Worm (Caenorhabditis elegans) whole organism, L3 larva: Measurements from ENCODE around the gene T07F8.4.

ENCODE experiments used
- R02D3.7 ChIP-seq: fragments of 150-350 bp; optimal IDR thresholded peaks from 2 replicates; lab custom pipeline; 2014; ENCODE audit warnings: missing biosample characterization, missing genetic modification characterization
- aly-2 ChIP-seq: fragments of 150-350 bp; optimal IDR thresholded peaks from 2 replicates; lab custom pipeline; 2014; ENCODE audit warnings: missing biosample characterization, missing genetic modification characterization
- egl-27 ChIP-seq: sonication (generic microtip); optimal IDR thresholded peaks from 4 replicates; lab custom pipeline; 2017; ENCODE audit warnings: missing biosample characterization, missing genetic modification reagents, missing genetic modification characterization
- lin-15B ChIP-seq: fragments of 150-350 bp; optimal IDR thresholded peaks from 2 replicates; lab custom pipeline; 2014; ENCODE audit warnings: missing biosample characterization, missing genetic modification characterization
- nhr-11 ChIP-seq: fragments of 150-350 bp; optimal IDR thresholded peaks from 2 replicates; lab custom pipeline; 2014; ENCODE audit warnings: missing biosample characterization, missing genetic modification characterization
- nhr-12 ChIP-seq: fragments of 150-350 bp; optimal IDR thresholded peaks from 2 replicates; lab custom pipeline; 2014; ENCODE audit warnings: missing biosample characterization, missing genetic modification characterization
- snpc-4 ChIP-seq: fragments of 150-350 bp; optimal IDR thresholded peaks from 2 replicates; lab custom pipeline; 2014; ENCODE audit warnings: missing biosample characterization, missing genetic modification characterization
- unc-62 ChIP-seq: fragments of 150-350 bp; sonication (generic microtip); optimal IDR thresholded peaks from 4 replicates; lab custom pipeline; 2014; ENCODE audit warnings: missing biosample characterization, missing genetic modification reagents, missing genetic modification characterization

DNA sequence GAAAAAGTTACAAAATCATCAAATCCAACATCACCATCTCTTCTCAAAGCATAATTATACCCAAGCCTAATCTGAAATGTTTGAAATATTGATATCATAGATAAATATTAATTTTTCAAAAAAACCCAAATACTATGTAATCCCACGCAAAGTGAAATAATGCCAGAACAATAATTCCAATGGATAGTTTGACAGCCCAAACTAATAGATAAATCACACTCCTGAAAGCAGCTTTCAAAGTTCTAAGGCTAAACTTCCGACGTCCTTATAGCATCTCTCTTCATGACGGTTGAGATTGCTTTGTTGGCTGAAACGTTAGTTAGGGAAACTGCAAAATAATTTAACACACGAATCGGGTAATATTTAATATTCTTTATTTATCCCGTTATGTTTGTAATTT is 32.6 kb downstream of the T07F8.4 start:
- no peak for TF ChIP-seq egl-27 (tag; lab: Kevin White, UChicago)
- no peak for TF ChIP-seq nhr-12 (tag; lab: Kevin White, UChicago)
- no peak for TF ChIP-seq aly-2
- TF ChIP-seq R02D3.7 (tag; lab: Kevin White, UChicago): no peak
- no peak for TF ChIP-seq snpc-4 (tag; lab: Kevin White, UChicago)
- TF ChIP-seq nhr-11 (tag; lab: Kevin White, UChicago): no peak
- TF ChIP-seq lin-15B (tag; lab: Kevin White, UChicago): no peak
- TF ChIP-seq unc-62 (GFP tag; lab: Kevin White, UChicago): no peak
